Fruit fly (Drosophila melanogaster): ENCODE measurements around the gene CG43675.

The CG43675 gene

DNA sequence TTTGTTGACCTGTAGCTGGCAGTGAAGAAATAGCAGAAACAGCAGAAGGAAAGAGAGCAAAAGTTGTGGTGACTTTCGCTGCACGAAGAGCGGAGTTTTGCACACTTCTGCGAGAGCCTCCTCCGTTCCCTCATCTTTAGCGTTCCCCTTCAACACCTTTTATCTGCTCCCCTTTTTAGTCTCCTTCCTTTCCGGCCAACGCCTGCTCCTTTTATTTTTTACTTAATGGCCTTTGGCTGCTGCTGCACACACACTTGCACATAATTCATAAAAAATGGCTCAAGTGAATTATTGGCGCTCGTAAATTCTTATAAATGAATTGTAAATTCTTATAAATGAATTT lies 6.9 kb upstream of the CG43675 start:
- TF ChIP-seq bab1 (GFP tag; optimal IDR thresholded peaks at IDR 0.05) = no peak
- TF ChIP-seq tj (GFP tag; optimal IDR thresholded peaks at IDR 0.05) = peak; percentile 27
- TF ChIP-seq kay (GFP tag; ENCODE audit: borderline replicate concordance) = peak; percentile 37

DNA sequence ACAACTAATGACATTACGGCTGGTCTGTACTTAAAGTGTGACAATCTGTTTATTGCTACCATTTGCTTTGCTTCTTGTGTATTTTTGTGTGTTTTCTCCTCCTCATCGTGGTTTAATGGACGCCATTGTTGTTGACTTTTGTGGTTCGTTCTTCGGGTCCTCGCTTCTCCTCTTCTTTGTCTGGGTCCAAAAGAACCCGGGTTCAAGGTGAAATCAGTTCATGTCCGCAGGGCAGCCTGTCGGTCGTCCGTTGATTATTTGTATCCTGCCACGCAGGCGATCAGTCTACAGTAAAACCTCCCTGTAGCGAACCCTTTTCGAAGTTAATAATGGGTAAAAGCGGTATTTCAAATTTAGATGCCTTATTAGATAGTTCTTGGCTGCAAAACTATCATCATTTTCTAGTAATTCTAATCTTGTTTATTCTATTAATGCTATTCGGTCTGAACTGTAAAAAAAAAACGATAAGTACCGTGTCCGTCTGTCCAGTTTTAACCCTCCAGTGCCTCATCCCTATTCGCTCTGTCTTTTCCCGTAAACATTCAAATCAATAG lies 6.0 kb upstream of the CG43675 start:
- no peak for TF ChIP-seq bab1 (GFP tag; optimal IDR thresholded peaks at IDR 0.05)
- TF ChIP-seq kay (GFP tag; ENCODE audit: borderline replicate concordance) = peak; percentile 31

DNA sequence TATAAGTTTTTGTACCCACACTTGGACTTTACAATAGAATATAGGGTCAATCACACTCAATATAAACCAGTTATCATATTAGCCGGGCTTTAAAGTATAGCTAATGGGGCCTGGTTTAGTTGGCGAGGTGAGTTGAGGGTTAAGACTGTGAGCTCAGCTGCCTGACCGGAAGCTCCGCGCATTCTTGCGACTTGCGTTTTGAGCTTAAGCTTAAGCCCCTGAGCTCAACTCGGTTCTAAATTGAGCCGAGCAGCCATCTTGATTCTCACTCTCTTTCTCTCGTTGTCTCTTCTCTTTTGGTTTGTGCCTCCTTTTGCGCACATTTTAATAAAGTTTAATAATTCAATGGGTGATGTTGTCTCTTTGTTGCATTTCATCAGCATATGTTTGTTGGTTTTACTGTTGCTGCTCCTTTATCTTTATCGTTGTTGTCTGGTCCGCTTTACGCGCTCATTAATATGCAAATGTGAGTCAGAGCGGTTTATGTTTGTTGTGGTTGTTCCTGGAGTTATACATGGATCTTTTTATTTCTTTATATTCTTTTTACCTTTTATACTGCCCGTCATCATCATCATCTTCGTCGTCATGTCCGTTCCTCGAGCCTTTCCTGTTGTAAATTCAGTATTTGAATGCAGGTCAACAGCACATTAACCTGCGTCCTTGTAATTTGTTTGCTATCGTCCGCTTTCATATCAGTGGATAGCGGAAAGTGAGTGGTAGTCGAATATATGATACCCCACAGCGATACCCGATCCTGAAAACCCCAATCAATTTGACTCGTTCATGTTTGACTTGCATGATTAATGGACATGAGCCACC lies 4.5 kb upstream of the CG43675 start:
- no peak for TF ChIP-seq Mnt (GFP tag; optimal IDR thresholded peaks at IDR 0.05)
- peak in 1 of 2 experiments; percentile 12 for TF ChIP-seq cnc (optimal IDR thresholded peaks at IDR 0.05)

DNA sequence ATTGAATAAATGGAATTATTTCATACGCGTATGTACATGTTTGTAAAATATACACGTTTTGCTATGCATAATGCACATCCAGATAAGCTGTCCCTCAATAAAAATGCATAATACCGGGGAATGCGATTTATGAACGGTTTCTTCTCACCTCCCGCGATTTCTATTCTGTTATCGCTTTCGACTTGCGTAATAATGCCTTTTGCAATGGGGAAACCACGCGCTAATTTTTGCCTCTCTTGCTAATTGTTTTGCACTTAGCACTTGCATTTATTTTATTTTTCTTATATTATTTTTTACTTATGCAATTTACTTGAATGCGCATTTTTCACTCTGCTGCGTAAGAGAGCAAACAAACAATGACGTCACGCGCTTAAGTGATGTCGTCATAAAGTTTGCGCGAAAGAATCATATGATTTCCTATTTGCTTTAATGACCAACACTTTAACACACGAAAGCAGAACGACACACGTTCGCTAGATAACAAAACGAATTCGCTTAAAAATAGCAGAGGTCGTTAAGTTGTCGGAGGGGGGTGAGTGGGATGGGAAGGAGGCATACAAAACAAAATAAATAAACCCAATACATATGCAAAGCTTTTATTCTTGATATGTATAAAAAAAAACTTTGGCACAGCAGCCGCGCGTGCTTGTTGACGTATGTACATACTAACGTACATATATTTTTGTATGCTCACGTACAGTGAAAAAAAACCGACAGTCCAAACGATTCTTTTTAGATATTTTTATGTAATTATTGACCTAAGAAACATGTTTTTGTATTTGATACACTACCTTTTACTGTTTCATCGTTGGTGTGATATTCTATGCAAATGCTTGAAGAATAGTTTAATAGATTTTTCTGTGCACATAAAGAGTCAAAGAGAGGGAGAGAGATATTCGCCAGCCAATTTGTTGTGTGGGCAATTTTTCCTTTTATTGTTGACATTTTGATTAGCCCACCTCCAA lies 3.6 kb upstream of the CG43675 start:
- peak; percentile 14 for TF ChIP-seq CG7045 (GFP tag; optimal IDR thresholded peaks at IDR 0.05)
- peak; percentile 20 for TF ChIP-seq Crg-1 (GFP tag; optimal IDR thresholded peaks at IDR 0.05)
- TF ChIP-seq CG11617 (GFP tag; optimal IDR thresholded peaks at IDR 0.05) = peak; percentile 70
- TF ChIP-seq kay (GFP tag; ENCODE audit: borderline replicate concordance) = peak; percentile 93
- no peak for TF ChIP-seq toe (GFP tag; optimal IDR thresholded peaks at IDR 0.05)
- peak; percentile 31 for TF ChIP-seq CG33017 (tag; optimal IDR thresholded peaks at IDR 0.05)
- peak; percentile 57 for TF ChIP-seq CG12768 (GFP tag; optimal IDR thresholded peaks at IDR 0.05)
- TF ChIP-seq tj (GFP tag; optimal IDR thresholded peaks at IDR 0.05) = peak; percentile 50
- TF ChIP-seq Mnt (GFP tag; optimal IDR thresholded peaks at IDR 0.05) = peak; percentile 54
- no peak for TF ChIP-seq ovo (GFP tag; optimal IDR thresholded peaks at IDR 0.05)
- TF ChIP-seq bab1 (GFP tag; optimal IDR thresholded peaks at IDR 0.05) = peak; percentile 36
- TF ChIP-seq pad (GFP tag; optimal IDR thresholded peaks at IDR 0.05) = no peak
- TF ChIP-seq cic (GFP tag; optimal IDR thresholded peaks at IDR 0.05) = peak; percentile 57
- TF ChIP-seq CG7101 (tag; optimal IDR thresholded peaks at IDR 0.05) = peak; percentile 11
- peak in 1 of 2 experiments; percentile 51 for TF ChIP-seq cnc (optimal IDR thresholded peaks at IDR 0.05)
- TF ChIP-seq CG5204 (GFP tag; optimal IDR thresholded peaks at IDR 0.05) = peak; percentile 10
- peak; percentile 55 for TF ChIP-seq CG14711 (tag; optimal IDR thresholded peaks at IDR 0.05)
- TF ChIP-seq CG1620 (GFP tag; optimal IDR thresholded peaks at IDR 0.05) = no peak
- peak; percentile 11 for TF ChIP-seq Clk (GFP tag; optimal IDR thresholded peaks at IDR 0.05)
- no peak for TF ChIP-seq Hr96 (GFP tag; optimal IDR thresholded peaks at IDR 0.05)

DNA sequence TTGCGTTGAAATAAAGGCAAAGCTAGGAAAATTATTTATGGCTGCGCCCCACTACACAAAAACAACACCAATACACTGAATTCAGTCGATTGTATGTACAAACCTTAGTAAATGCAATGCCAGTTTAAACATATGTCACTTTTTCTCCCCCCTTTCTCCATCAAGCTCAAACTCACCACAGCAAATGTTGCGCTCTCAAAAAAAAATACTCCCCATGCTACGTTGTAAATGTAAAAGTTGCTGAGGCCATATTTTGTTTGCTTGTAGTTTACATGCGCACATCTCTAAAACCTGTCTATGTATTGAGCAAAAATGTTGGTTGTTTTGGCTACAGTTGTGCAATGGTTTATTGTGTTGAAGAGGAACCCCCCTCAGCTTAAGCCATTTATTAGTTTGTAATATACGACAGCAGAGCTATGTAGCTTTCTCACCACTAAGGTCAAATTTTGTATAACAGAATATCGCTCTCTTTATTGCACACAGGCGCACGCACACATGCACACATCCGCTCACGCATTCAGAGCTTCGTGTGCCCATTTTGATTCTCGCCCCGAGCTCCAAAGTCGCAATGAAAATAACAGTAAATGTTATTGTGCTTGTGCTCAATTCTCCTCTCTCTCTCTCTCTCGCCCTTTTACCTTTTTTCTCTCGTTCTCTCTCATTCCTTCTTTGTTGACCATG lies 2.6 kb upstream of the CG43675 start:
- TF ChIP-seq CG12768 (GFP tag; optimal IDR thresholded peaks at IDR 0.05) (peak; percentile 82), ovo (GFP tag; optimal IDR thresholded peaks at IDR 0.05) (peak; percentile 84), cic (GFP tag; optimal IDR thresholded peaks at IDR 0.05) (peak; percentile 60), pad (GFP tag; optimal IDR thresholded peaks at IDR 0.05) (peak; percentile 77), CG7045 (GFP tag; optimal IDR thresholded peaks at IDR 0.05) (no peak), CG7101 (tag; optimal IDR thresholded peaks at IDR 0.05) (no peak), cnc (optimal IDR thresholded peaks at IDR 0.05) (no peak), CG5204 (GFP tag; optimal IDR thresholded peaks at IDR 0.05) (no peak), Crg-1 (GFP tag; optimal IDR thresholded peaks at IDR 0.05) (no peak), bab1 (GFP tag; optimal IDR thresholded peaks at IDR 0.05) (no peak), Mnt (GFP tag; optimal IDR thresholded peaks at IDR 0.05) (no peak), CG11617 (GFP tag; optimal IDR thresholded peaks at IDR 0.05) (no peak), tj (GFP tag; optimal IDR thresholded peaks at IDR 0.05) (peak; percentile 86), CG14711 (tag; optimal IDR thresholded peaks at IDR 0.05) (no peak), toe (GFP tag; optimal IDR thresholded peaks at IDR 0.05) (no peak), CG33017 (tag; optimal IDR thresholded peaks at IDR 0.05) (no peak), CG1620 (GFP tag; optimal IDR thresholded peaks at IDR 0.05) (no peak), kay (GFP tag; ENCODE audit: borderline replicate concordance) (peak; percentile 87), Clk (GFP tag; optimal IDR thresholded peaks at IDR 0.05) (no peak), Hr96 (GFP tag; optimal IDR thresholded peaks at IDR 0.05) (no peak)

DNA sequence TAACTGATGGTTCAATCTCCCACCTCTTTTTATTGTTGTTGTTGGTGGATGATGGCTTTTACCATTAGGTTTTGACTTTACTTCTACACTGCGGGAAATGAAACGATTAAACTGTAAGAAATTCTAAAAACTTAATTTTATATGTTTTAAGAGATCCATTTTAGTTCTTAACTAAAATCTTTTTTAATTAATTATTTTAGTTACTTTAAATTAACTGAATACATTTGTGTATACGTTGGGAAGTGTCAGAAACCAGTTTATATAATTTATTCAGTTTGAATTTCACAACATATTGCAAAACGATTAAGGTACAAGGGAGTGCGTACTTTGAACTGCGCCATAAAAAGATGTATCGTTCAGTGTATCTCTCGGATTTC lies 2.0 kb upstream of the CG43675 start:
- TF ChIP-seq toe (GFP tag; optimal IDR thresholded peaks at IDR 0.05) = no peak
- TF ChIP-seq CG33017 (tag; optimal IDR thresholded peaks at IDR 0.05) = peak; percentile 77
- no peak for TF ChIP-seq cic (GFP tag; optimal IDR thresholded peaks at IDR 0.05)
- TF ChIP-seq ovo (GFP tag; optimal IDR thresholded peaks at IDR 0.05) = no peak
- TF ChIP-seq pad (GFP tag; optimal IDR thresholded peaks at IDR 0.05) = no peak
- TF ChIP-seq CG7045 (GFP tag; optimal IDR thresholded peaks at IDR 0.05) = peak; percentile 69
- TF ChIP-seq kay (GFP tag; ENCODE audit: borderline replicate concordance) = peak; percentile 82
- TF ChIP-seq CG11617 (GFP tag; optimal IDR thresholded peaks at IDR 0.05) = peak; percentile 27
- TF ChIP-seq CG7101 (tag; optimal IDR thresholded peaks at IDR 0.05) = peak; percentile 28
- TF ChIP-seq bab1 (GFP tag; optimal IDR thresholded peaks at IDR 0.05) = peak; percentile 55
- TF ChIP-seq CG1620 (GFP tag; optimal IDR thresholded peaks at IDR 0.05) = no peak
- TF ChIP-seq Mnt (GFP tag; optimal IDR thresholded peaks at IDR 0.05) = no peak
- no peak for TF ChIP-seq tj (GFP tag; optimal IDR thresholded peaks at IDR 0.05)
- peak; percentile 70 for TF ChIP-seq CG14711 (tag; optimal IDR thresholded peaks at IDR 0.05)
- TF ChIP-seq cnc (optimal IDR thresholded peaks at IDR 0.05) = no peak
- no peak for TF ChIP-seq CG12768 (GFP tag; optimal IDR thresholded peaks at IDR 0.05)
- TF ChIP-seq Hr96 (GFP tag; optimal IDR thresholded peaks at IDR 0.05) = no peak
- no peak for TF ChIP-seq CG5204 (GFP tag; optimal IDR thresholded peaks at IDR 0.05)
- TF ChIP-seq Crg-1 (GFP tag; optimal IDR thresholded peaks at IDR 0.05) = no peak
- no peak for TF ChIP-seq Clk (GFP tag; optimal IDR thresholded peaks at IDR 0.05)

All from whole organism, adult.